Worm (Caenorhabditis elegans) whole organism, L4 larva: Measurements from ENCODE around the gene Y105C5B.11.
A peak's percentile ranks its signal among the peaks of the same experiment; 100 is the strongest.
"Not testable (repeated sequence)": the region's sequence is repeated elsewhere in the genome, so short reads cannot be mapped to it uniquely, and the experiment has no call there.

Experiments
- D1046.2 ChIP-seq: fragments of 200-800 bp; sonication (Bioruptor generic); IDR thresholded peaks from 2 replicates; pipeline ENCODE4 v1.3.6; 2022; ENCODE audit warnings: missing genetic modification characterization, missing compliant biosample characterization
- Y105C5A.15 ChIP-seq: fragments of 200-800 bp; sonication (Bioruptor generic); IDR thresholded peaks from 2 replicates; pipeline ENCODE4 v1.3.6; 2022; ENCODE audit warnings: missing genetic modification characterization, missing compliant biosample characterization
- Y48G9A.11 ChIP-seq: fragments of 200-800 bp; sonication (Bioruptor generic); IDR thresholded peaks from 2 replicates; pipeline ENCODE4 v1.3.6; 2022; ENCODE audit warnings: missing genetic modification reagents, missing genetic modification characterization, missing compliant biosample characterization
- Y75B8A.6 ChIP-seq: fragments of 200-800 bp; sonication (Bioruptor generic); IDR thresholded peaks from 2 replicates; pipeline ENCODE4 v1.3.6; 2022; ENCODE audit warnings: missing genetic modification reagents, missing genetic modification characterization, missing compliant biosample characterization
- ZK337.2 ChIP-seq: fragments of 200-800 bp; sonication (Bioruptor generic); IDR thresholded peaks from 2 replicates; pipeline ENCODE4 v1.3.6; 2022; ENCODE audit warnings: missing genetic modification reagents, missing genetic modification characterization, missing compliant biosample characterization
- aha-1 ChIP-seq: fragments of 150-350 bp; peaks from one replicate; lab custom pipeline; 2014; ENCODE audit warnings: missing biosample characterization, missing genetic modification characterization
- arid-1 ChIP-seq: fragments of 200-800 bp; sonication (Bioruptor generic); conservative IDR thresholded peaks from 2 replicates; pipeline ENCODE4 v1.3.6; 2022; ENCODE audit warnings: missing genetic modification reagents, missing genetic modification characterization, missing compliant biosample characterization
- attf-4 ChIP-seq: sonication (generic microtip); optimal IDR thresholded peaks from 3 replicates; lab custom pipeline; 2017; ENCODE audit warnings: missing biosample characterization, missing genetic modification characterization
- ceh-44 ChIP-seq: fragments of 200-800 bp; sonication (Bioruptor generic); IDR thresholded peaks from 2 replicates; pipeline ENCODE4 v1.3.6; 2022; ENCODE audit warnings: missing genetic modification reagents, missing genetic modification characterization, missing compliant biosample characterization
- ctbp-1 ChIP-seq: fragments of 200-800 bp; sonication (Bioruptor generic); IDR thresholded peaks from 2 replicates; pipeline ENCODE4 v1.3.6; 2022; ENCODE audit warnings: missing genetic modification reagents, missing genetic modification characterization, missing compliant biosample characterization
- daf-8 ChIP-seq: fragments of 200-800 bp; sonication (Bioruptor generic); IDR thresholded peaks from 2 replicates; pipeline ENCODE4 v1.3.6; 2022; ENCODE audit warnings: missing genetic modification characterization, missing compliant biosample characterization
- dmd-9 ChIP-seq: fragments of 200-800 bp; sonication (Bioruptor generic); IDR thresholded peaks from 2 replicates; pipeline ENCODE4 v1.3.6; 2022; ENCODE audit warnings: missing genetic modification reagents, missing genetic modification characterization, missing compliant biosample characterization
- dve-1 ChIP-seq: sonication (generic microtip); optimal IDR thresholded peaks from 2 replicates; lab custom pipeline; 2017; ENCODE audit warnings: antibody characterized with exemption, mild to moderate bottlenecking, missing genetic modification characterization, missing compliant biosample characterization; ENCODE audit not compliant: insufficient read depth
- fkh-10 ChIP-seq: fragments of 150-350 bp; optimal IDR thresholded peaks from 2 replicates; lab custom pipeline; 2014; ENCODE audit warnings: missing biosample characterization, missing genetic modification reagents, missing genetic modification characterization
- hlh-30 ChIP-seq: sonication (generic microtip); optimal IDR thresholded peaks from 2 replicates; lab custom pipeline; 2017; ENCODE audit warnings: antibody characterized with exemption, mild to moderate bottlenecking, missing genetic modification characterization, missing compliant biosample characterization; ENCODE audit not compliant: insufficient read depth
- lin-1 ChIP-seq: fragments of 200-800 bp; sonication (Bioruptor generic); IDR thresholded peaks from 2 replicates; pipeline ENCODE4 v1.3.6; 2022; ENCODE audit warnings: missing genetic modification reagents, missing genetic modification characterization, missing compliant biosample characterization
- madf-5 ChIP-seq, 2 experiments: fragments of 200-800 bp; sonication (Bioruptor generic); IDR thresholded peaks; 2 replicates each; pipeline ENCODE4 v1.3.6; 2022; ENCODE audit warnings: missing compliant biosample characterization in 2 of 2, missing genetic modification characterization in 2 of 2
- madf-9 ChIP-seq: fragments of 200-800 bp; sonication (Bioruptor generic); conservative IDR thresholded peaks from 2 replicates; pipeline ENCODE4 v1.3.6; 2022; ENCODE audit warnings: missing genetic modification reagents, missing genetic modification characterization, missing compliant biosample characterization
- mdt-29 ChIP-seq: fragments of 200-800 bp; sonication (Bioruptor generic); IDR thresholded peaks from 2 replicates; pipeline ENCODE4 v1.3.6; 2022; ENCODE audit warnings: missing genetic modification reagents, missing genetic modification characterization, missing compliant biosample characterization
- mxl-2 ChIP-seq: fragments of 200-800 bp; sonication (Bioruptor generic); conservative IDR thresholded peaks from 2 replicates; pipeline ENCODE4 v1.3.6; 2022; ENCODE audit warnings: missing genetic modification reagents, missing genetic modification characterization, missing compliant biosample characterization
- nhr-41 ChIP-seq: fragments of 200-800 bp; sonication (Bioruptor generic); IDR thresholded peaks from 2 replicates; pipeline ENCODE4 v1.3.6; 2022; ENCODE audit warnings: missing genetic modification reagents, missing genetic modification characterization, missing compliant biosample characterization
- pha-4 ChIP-seq, 2 experiments: fragments of 150-350 bp in 1 of 2; fragments of 200-800 bp in 1 of 2; sonication (Bioruptor generic) in 1 of 2; IDR thresholded peaks in 1 of 2; optimal IDR thresholded peaks in 1 of 2; 2 replicates each; pipeline versions ENCODE4 v1.3.6 to Lab custom; 2014 to 2022; ENCODE audit warnings: missing genetic modification characterization in 2 of 2, missing genetic modification reagents in 2 of 2, missing biosample characterization in 1 of 2, missing compliant biosample characterization in 1 of 2
- pqm-1 ChIP-seq: sonication (generic microtip); optimal IDR thresholded peaks from 2 replicates; lab custom pipeline; 2017; ENCODE audit warnings: missing biosample characterization, missing genetic modification characterization
- saeg-2 ChIP-seq: fragments of 200-800 bp; sonication (Bioruptor generic); IDR thresholded peaks from 2 replicates; pipeline ENCODE4 v1.3.6; 2022; ENCODE audit warnings: missing genetic modification reagents, missing genetic modification characterization, missing compliant biosample characterization
- sdz-12 ChIP-seq: fragments of 200-800 bp; sonication (Bioruptor generic); optimal IDR thresholded peaks from 2 replicates; lab custom pipeline; 2018; ENCODE audit warnings: mild to moderate bottlenecking, missing genetic modification characterization, missing compliant biosample characterization
- snpc-1.2 ChIP-seq: fragments of 200-800 bp; sonication (Bioruptor generic); IDR thresholded peaks from 2 replicates; pipeline ENCODE4 v1.3.6; 2022; ENCODE audit warnings: missing genetic modification reagents, missing genetic modification characterization, missing compliant biosample characterization
- spr-3 ChIP-seq: fragments of 200-800 bp; sonication (Bioruptor generic); optimal IDR thresholded peaks from 2 replicates; lab custom pipeline; 2018; ENCODE audit warnings: mild to moderate bottlenecking, missing genetic modification characterization, missing compliant biosample characterization
- tra-1 ChIP-seq: fragments of 200-800 bp; sonication (Bioruptor generic); IDR thresholded peaks from 2 replicates; pipeline ENCODE4 v1.3.6; 2022; ENCODE audit warnings: missing genetic modification reagents, missing genetic modification characterization, missing compliant biosample characterization
- vab-7 ChIP-seq: fragments of 200-800 bp; sonication (Bioruptor generic); IDR thresholded peaks from 2 replicates; pipeline ENCODE4 v1.3.6; 2022; ENCODE audit warnings: missing genetic modification reagents, missing genetic modification characterization, missing compliant biosample characterization
- zfp-3 ChIP-seq: fragments of 200-800 bp; sonication (Bioruptor generic); conservative IDR thresholded peaks from 2 replicates; pipeline ENCODE4 v1.3.6; 2022; ENCODE audit warnings: missing genetic modification reagents, missing genetic modification characterization, missing compliant biosample characterization
- zip-11 ChIP-seq: fragments of 200-800 bp; sonication (Bioruptor generic); IDR thresholded peaks from 2 replicates; pipeline ENCODE4 v1.3.6; 2022; ENCODE audit warnings: missing genetic modification characterization, missing compliant biosample characterization

Gene Y105C5B.11

ce11 chrIV:15900158-15900557, 41.1 kb downstream of the Y105C5B.11 start:
- TF ChIP-seq zip-11 (GFP tag; lab: Robert Waterston, UW) (no peak), spr-3 (GFP tag; lab: Kevin White, UChicago) (no peak), hlh-30 (tag; lab: Kevin White, UChicago) (no peak), daf-8 (0 out of 2 replicates have a peak, but pooled peaks have one; percentile 31), sdz-12 (GFP tag; lab: Kevin White, UChicago) (peak; percentile 56), fkh-10 (GFP tag; lab: Kevin White, UChicago) (no peak), snpc-1.2 (0 out of 2 replicates have a peak, but pooled peaks have one; percentile 15), pqm-1 (tag; lab: Kevin White, UChicago) (no peak), mdt-29 (GFP tag; lab: Robert Waterston, UW) (peak; percentile 36; the same call in 1 of the 2 replicates), Y75B8A.6 (GFP tag; lab: Robert Waterston, UW) (peak; percentile 47; the same call in 1 of the 2 replicates), dve-1 (tag; lab: Kevin White, UChicago) (no peak), attf-4 (no peak), zfp-3 (no peak)
- TF ChIP-seq, all 104 proteins: peak for 5

ce11 chrIV:15895861-15896260, 45.4 kb downstream of the Y105C5B.11 start:
- TF ChIP-seq ctbp-1 (GFP tag; lab: Robert Waterston, UW) (peak; percentile 91; the same call in 1 of the 2 replicates), pha-4 (GFP tag; IDR thresholded peaks at IDR 0.05; lab: Robert Waterston, UW) (peak; percentile 97), zfp-3 (peak; percentile 90), ceh-44 (peak; percentile 97), mdt-29 (GFP tag; lab: Robert Waterston, UW) (peak; percentile 100), ZK337.2 (GFP tag; lab: Robert Waterston, UW) (peak; percentile 79; the same call in 1 of the 2 replicates), snpc-1.2 (peak; percentile 97), Y75B8A.6 (GFP tag; lab: Robert Waterston, UW) (peak; percentile 99), D1046.2 (GFP tag; lab: Robert Waterston, UW) (peak; percentile 61; the same call in 1 of the 2 replicates), arid-1 (GFP tag; lab: Robert Waterston, UW) (peak; percentile 98), nhr-41 (GFP tag; lab: Robert Waterston, UW) (peak; percentile 90; the same call in 1 of the 2 replicates), Y105C5A.15 (GFP tag; lab: Robert Waterston, UW) (peak; percentile 100), mxl-2 (GFP tag; lab: Robert Waterston, UW) (0 out of 2 replicates have a peak, but pooled peaks have one; percentile 73), lin-1 (GFP tag; lab: Robert Waterston, UW) (peak; percentile 98), dmd-9 (GFP tag; lab: Robert Waterston, UW) (peak; percentile 87), Y48G9A.11 (peak; percentile 89), tra-1 (GFP tag; lab: Robert Waterston, UW) (peak; percentile 85; the same call in 1 of the 2 replicates), madf-5 (GFP tag; IDR thresholded peaks at IDR 0.05; lab: Robert Waterston, UW) (peak; percentile 15 to 99; a peak in 2 of 4 replicates), vab-7 (GFP tag; lab: Robert Waterston, UW) (peak; percentile 96), madf-9 (GFP tag; lab: Robert Waterston, UW) (peak; percentile 76)
- not testable (repeated sequence) for TF ChIP-seq pha-4 (tag; optimal IDR thresholded peaks at IDR 0.05; lab: Kevin White, UChicago)

- no peak for TF ChIP-seq dve-1 (tag; lab: Kevin White, UChicago)
- TF ChIP-seq snpc-1.2 = peak; percentile 53; the same call in 1 of the 2 replicates
Measured at ce11 chrIV:15894819-15895218, 46.5 kb downstream of the Y105C5B.11 start.

- peak; percentile 10 for TF ChIP-seq aha-1 (tag; lab: Kevin White, UChicago)
- TF ChIP-seq saeg-2 (GFP tag; lab: Robert Waterston, UW) = no peak
Measured at ce11 chrIV:15894133-15894532, 47.2 kb downstream of the Y105C5B.11 start, which contains the start of gene srv-14. Gene srv-14 (minus strand): TSS chrIV:15894233.
